Worm (Caenorhabditis elegans): Measurements from ENCODE around the gene C34C12.2.

Gene C34C12.2

DNA sequence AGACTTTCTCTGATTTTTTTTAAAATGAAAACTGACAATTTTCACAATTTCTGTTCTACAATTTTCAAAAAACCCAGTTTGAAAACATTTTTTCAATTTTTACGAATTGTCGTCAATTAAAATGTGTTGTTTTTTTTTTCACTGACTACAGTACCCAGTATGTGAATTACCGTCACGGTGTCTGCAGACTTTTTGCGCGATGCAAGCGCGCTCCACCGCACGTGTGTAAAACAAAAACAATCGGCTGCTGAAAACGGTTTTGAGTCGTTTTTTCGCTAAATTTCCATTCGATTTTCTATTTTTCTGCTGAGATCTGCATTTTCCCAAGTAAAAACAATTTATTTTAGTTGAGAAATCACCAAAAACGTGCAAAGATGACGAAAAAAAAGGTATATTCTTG is 2.6 kb downstream of the C34C12.2 start (continued):
- TF ChIP-seq nhr-11 (tag; optimal IDR thresholded peaks at IDR 0.05) = peak; percentile 86
- peak; percentile 93 to 96 (median 94) for TF ChIP-seq dpl-1 (GFP tag; optimal IDR thresholded peaks at IDR 0.05)
- peak; percentile 96 for TF ChIP-seq jun-1 (tag; optimal IDR thresholded peaks at IDR 0.05)
- TF ChIP-seq nhr-19 (GFP tag; conservative IDR thresholded peaks at IDR 0.05) = peak; percentile 99
- peak; percentile 99 for TF ChIP-seq nhr-85 (tag)
- peak; percentile 93 to 97 for TF ChIP-seq lin-35 (GFP tag; optimal IDR thresholded peaks at IDR 0.05)
- peak; percentile 99 for TF ChIP-seq nhr-90 (tag; optimal IDR thresholded peaks at IDR 0.05; ENCODE audit: poor library complexity)
- TF ChIP-seq mep-1 (tag; optimal IDR thresholded peaks at IDR 0.05) = peak; percentile 98
- no peak for TF ChIP-seq hlh-17 (GFP tag; optimal IDR thresholded peaks at IDR 0.05; ENCODE audit: borderline replicate concordance)
- TF ChIP-seq dsc-1 (tag; optimal IDR thresholded peaks at IDR 0.05) = peak; percentile 99
- peak; percentile 99 for TF ChIP-seq lsy-2 (tag; optimal IDR thresholded peaks at IDR 0.05)
- TF ChIP-seq nhr-28 (tag; optimal IDR thresholded peaks at IDR 0.05) = no peak
- TF ChIP-seq C16A3.4 (tag; optimal IDR thresholded peaks at IDR 0.05) = peak; percentile 98
- peak; percentile 54 for TF ChIP-seq efl-3 (GFP tag; optimal IDR thresholded peaks at IDR 0.05)
- TF ChIP-seq ceh-8 (GFP tag; optimal IDR thresholded peaks at IDR 0.05) = peak; percentile 97
- peak; percentile 99 for TF ChIP-seq tbx-2 (tag; optimal IDR thresholded peaks at IDR 0.05)
- peak in 1 of 2 experiments; percentile 94 for TF ChIP-seq mdl-1 (tag; optimal IDR thresholded peaks at IDR 0.05)
- peak; percentile 97 for TF ChIP-seq mab-9 (GFP tag; IDR thresholded peaks at IDR 0.05)
- peak; percentile 97 to 99 (median 98) for TF ChIP-seq ceh-82 (tag; optimal IDR thresholded peaks at IDR 0.05)
- no peak for TF ChIP-seq alr-1 (tag; optimal IDR thresholded peaks at IDR 0.05; ENCODE audit: borderline replicate concordance)
- TF ChIP-seq lir-3 (tag; optimal IDR thresholded peaks at IDR 0.05; ENCODE audit: poor library complexity) = peak; percentile 89
- TF ChIP-seq ztf-11 (tag; optimal IDR thresholded peaks at IDR 0.05) = peak in 1 of 2 experiments; percentile 93
- peak; percentile 99 for TF ChIP-seq nhr-77 (tag; optimal IDR thresholded peaks at IDR 0.05)
- TF ChIP-seq skn-1 (tag; optimal IDR thresholded peaks at IDR 0.05) = peak; percentile 86
- TF ChIP-seq rnt-1 (tag; optimal IDR thresholded peaks at IDR 0.05) = peak; percentile 97
- TF ChIP-seq unc-130 (tag; optimal IDR thresholded peaks at IDR 0.05) = peak; percentile 98
- peak; percentile 98 for TF ChIP-seq fkh-10 (GFP tag; optimal IDR thresholded peaks at IDR 0.05)
- peak; percentile 100 for TF ChIP-seq F16B12.6 (tag; optimal IDR thresholded peaks at IDR 0.05)
- peak; percentile 93 for TF ChIP-seq zip-4 (GFP tag; optimal IDR thresholded peaks at IDR 0.05)
- no peak for TF ChIP-seq pag-3 (tag; optimal IDR thresholded peaks at IDR 0.05; ENCODE audit: borderline replicate concordance, insufficient read depth)
- peak; percentile 97 for TF ChIP-seq grh-1 (GFP tag; IDR thresholded peaks at IDR 0.05)
- peak; percentile 99 for TF ChIP-seq hpl-2 (GFP tag; optimal IDR thresholded peaks at IDR 0.05)
- TF ChIP-seq unc-86 (tag; optimal IDR thresholded peaks at IDR 0.05) = peak; percentile 97
- TF ChIP-seq lin-39 (tag; optimal IDR thresholded peaks at IDR 0.05) = peak; percentile 91
- TF ChIP-seq blmp-1 (tag; optimal IDR thresholded peaks at IDR 0.05) = peak; percentile 77
- peak; percentile 62 for TF ChIP-seq Y116A8C.19 (tag; optimal IDR thresholded peaks at IDR 0.05; ENCODE audit: borderline replicate concordance)
- TF ChIP-seq ama-1 (optimal IDR thresholded peaks at IDR 0.05) = peak; percentile 80
- TF ChIP-seq swsn-7 (tag; optimal IDR thresholded peaks at IDR 0.05) = peak; percentile 99
- peak; percentile 60 for TF ChIP-seq C34B4.2 (tag; optimal IDR thresholded peaks at IDR 0.05)
- peak; percentile 99 for TF ChIP-seq lin-15B (tag; optimal IDR thresholded peaks at IDR 0.05)
- TF ChIP-seq unc-62 (GFP tag; optimal IDR thresholded peaks at IDR 0.05) = no peak
- TF ChIP-seq mef-2 (tag; optimal IDR thresholded peaks at IDR 0.05) = peak; percentile 86
- TF ChIP-seq xbp-1 (tag; optimal IDR thresholded peaks at IDR 0.05) = peak; percentile 99
- TF ChIP-seq egl-27 (tag; optimal IDR thresholded peaks at IDR 0.05) = peak; percentile 57 to 64
- TF ChIP-seq ceh-63 (GFP tag; optimal IDR thresholded peaks at IDR 0.05) = peak; percentile 71
- TF ChIP-seq sup-37 (GFP tag; optimal IDR thresholded peaks at IDR 0.05) = peak; percentile 88
- peak; percentile 94 for TF ChIP-seq elt-2 (tag; optimal IDR thresholded peaks at IDR 0.05)
- peak; percentile 99 for TF ChIP-seq fkh-8 (tag; optimal IDR thresholded peaks at IDR 0.05)
- TF ChIP-seq ztf-4 (tag; optimal IDR thresholded peaks at IDR 0.05) = peak; percentile 91
- TF ChIP-seq tlp-1 (tag; optimal IDR thresholded peaks at IDR 0.05) = no peak
- peak; percentile 96 for TF ChIP-seq fos-1 (tag; optimal IDR thresholded peaks at IDR 0.05)
- peak; percentile 97 for TF ChIP-seq pax-3 (tag; optimal IDR thresholded peaks at IDR 0.05)

Data from whole organism, L1 larva.